Worm (Caenorhabditis elegans): ENCODE measurements around the gene dsl-4.
A peak's percentile ranks its signal among the peaks of the same experiment; 100 is the strongest.

dsl-4 gene

ce11 chrX:14090990-14091389 is 801 bp downstream of the dsl-4 start:
- TF ChIP-seq mml-1 (tag; optimal IDR thresholded peaks at IDR 0.05) = no peak
- no peak for TF ChIP-seq ztf-11 (tag; optimal IDR thresholded peaks at IDR 0.05)
- TF ChIP-seq lin-39 (tag; optimal IDR thresholded peaks at IDR 0.05) = no peak
- no peak for TF ChIP-seq nfya-1 (tag; optimal IDR thresholded peaks at IDR 0.05; ENCODE audit: insufficient read depth)
- no peak for TF ChIP-seq egl-5 (tag; optimal IDR thresholded peaks at IDR 0.05)
- TF ChIP-seq daf-12 (tag; optimal IDR thresholded peaks at IDR 0.05) = no peak

ce11 chrX:14098618-14099118 is 8.5 kb downstream of the dsl-4 start, which contains the start of gene F16B12.4:
F16B12.4 (minus strand) TSS chrX:14098668.
- no peak for TF ChIP-seq nhr-43 (tag; optimal IDR thresholded peaks at IDR 0.05; ENCODE audit: poor library complexity, severe bottlenecking)
- no peak for TF ChIP-seq ztf-11 (tag; optimal IDR thresholded peaks at IDR 0.05)
- no peak for TF ChIP-seq tbx-2 (tag; optimal IDR thresholded peaks at IDR 0.05)
- TF ChIP-seq hmg-11 (tag; optimal IDR thresholded peaks at IDR 0.05) = peak; percentile 11
- TF ChIP-seq nfya-1 (tag; optimal IDR thresholded peaks at IDR 0.05; ENCODE audit: insufficient read depth) = peak; percentile 22
- TF ChIP-seq elt-1 (tag; optimal IDR thresholded peaks at IDR 0.05) = no peak
- TF ChIP-seq jun-1 (tag; optimal IDR thresholded peaks at IDR 0.05) = no peak
- TF ChIP-seq ceh-9 (tag; optimal IDR thresholded peaks at IDR 0.05) = no peak
- no peak for TF ChIP-seq ceh-16 (tag; optimal IDR thresholded peaks at IDR 0.05)
- TF ChIP-seq elt-2 (tag; optimal IDR thresholded peaks at IDR 0.05) = no peak

- peak; percentile 54 for TF ChIP-seq snpc-4 (tag; optimal IDR thresholded peaks at IDR 0.05)
- TF ChIP-seq elt-1 (tag; optimal IDR thresholded peaks at IDR 0.05) = peak; percentile 23
- peak; percentile 51 for TF ChIP-seq tbx-2 (tag; optimal IDR thresholded peaks at IDR 0.05)
- peak; percentile 92 for TF ChIP-seq lin-15B (tag; optimal IDR thresholded peaks at IDR 0.05)
- peak; percentile 84 for TF ChIP-seq nfya-1 (tag; optimal IDR thresholded peaks at IDR 0.05; ENCODE audit: insufficient read depth)
- TF ChIP-seq lin-39 (tag; optimal IDR thresholded peaks at IDR 0.05) = peak; percentile 47
- TF ChIP-seq aly-2 (tag; optimal IDR thresholded peaks at IDR 0.05) = no peak
- TF ChIP-seq nhr-11 (tag; optimal IDR thresholded peaks at IDR 0.05) = no peak
- peak; percentile 63 for TF ChIP-seq hmg-11 (tag; optimal IDR thresholded peaks at IDR 0.05)
- TF ChIP-seq unc-39 (tag; optimal IDR thresholded peaks at IDR 0.05) = no peak
- peak; percentile 64 for TF ChIP-seq elt-2 (tag; optimal IDR thresholded peaks at IDR 0.05)
- peak; percentile 2 for TF ChIP-seq lsy-12 (tag; optimal IDR thresholded peaks at IDR 0.05)
- peak; percentile 65 for TF ChIP-seq skn-1 (tag; optimal IDR thresholded peaks at IDR 0.05)
- TF ChIP-seq nhr-25 (tag; optimal IDR thresholded peaks at IDR 0.05) = peak; percentile 80
- peak; percentile 89 for TF ChIP-seq pha-4 (tag; optimal IDR thresholded peaks at IDR 0.05)
- peak; percentile 43 for TF ChIP-seq pqm-1 (tag; optimal IDR thresholded peaks at IDR 0.05)
- TF ChIP-seq ceh-28 (tag; optimal IDR thresholded peaks at IDR 0.05) = peak; percentile 17
- TF ChIP-seq jun-1 (tag; optimal IDR thresholded peaks at IDR 0.05) = peak; percentile 47
- peak; percentile 38 for TF ChIP-seq ama-1 (optimal IDR thresholded peaks at IDR 0.05)
- peak; percentile 69 for TF ChIP-seq nhr-23 (tag; optimal IDR thresholded peaks at IDR 0.05)
- no peak for TF ChIP-seq nhr-12 (tag; optimal IDR thresholded peaks at IDR 0.05)
- peak; percentile 37 for TF ChIP-seq nhr-43 (tag; optimal IDR thresholded peaks at IDR 0.05; ENCODE audit: poor library complexity, severe bottlenecking)
- no peak for TF ChIP-seq daf-12 (tag; optimal IDR thresholded peaks at IDR 0.05)
- TF ChIP-seq ceh-82 (tag; optimal IDR thresholded peaks at IDR 0.05) = no peak
Measured at ce11 chrX:14101986-14102385, 11.8 kb downstream of the dsl-4 start, which contains the start of gene F16B12.6. F16B12.6 (plus strand) TSS chrX:14102316.

DNA sequence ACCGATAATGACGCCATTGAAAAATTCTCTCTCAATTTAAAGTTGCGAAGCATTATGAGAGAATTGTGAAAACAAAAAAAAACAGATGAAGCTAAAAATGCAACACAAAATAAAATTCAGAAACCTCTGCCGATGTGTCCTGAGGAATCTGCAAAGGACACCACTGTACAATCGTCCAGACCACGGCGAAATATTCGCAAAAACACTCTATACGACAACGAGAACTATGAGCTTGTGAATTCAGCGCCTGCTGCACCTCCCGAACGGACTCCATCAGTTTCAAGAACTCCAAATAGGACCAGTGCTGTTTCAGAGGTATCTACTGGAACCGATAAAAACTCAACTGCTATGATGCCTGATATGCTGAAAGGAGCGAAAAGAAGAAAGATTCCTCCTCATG is 12.3 kb downstream of the dsl-4 start:
- TF ChIP-seq nhr-77 (tag; optimal IDR thresholded peaks at IDR 0.05) (no peak), lin-39 (tag; optimal IDR thresholded peaks at IDR 0.05) (no peak), nhr-76 (tag; optimal IDR thresholded peaks at IDR 0.05) (no peak), mml-1 (tag; optimal IDR thresholded peaks at IDR 0.05) (no peak), nhr-43 (tag; optimal IDR thresholded peaks at IDR 0.05; ENCODE audit: poor library complexity, severe bottlenecking) (no peak), elt-3 (tag; optimal IDR thresholded peaks at IDR 0.05) (no peak), egl-5 (tag; optimal IDR thresholded peaks at IDR 0.05) (no peak), nhr-23 (tag; optimal IDR thresholded peaks at IDR 0.05) (no peak), elt-1 (tag; optimal IDR thresholded peaks at IDR 0.05) (no peak), pha-4 (tag; optimal IDR thresholded peaks at IDR 0.05) (no peak), snpc-4 (tag; optimal IDR thresholded peaks at IDR 0.05) (no peak), fkh-10 (GFP tag; optimal IDR thresholded peaks at IDR 0.05) (no peak), egl-27 (tag; optimal IDR thresholded peaks at IDR 0.05) (no peak), lin-15B (tag; optimal IDR thresholded peaks at IDR 0.05) (no peak)

Measured in whole organism, L3 larva.